Worm (Caenorhabditis elegans): ENCODE measurements around the gene ins-11.

ins-11 gene

DNA sequence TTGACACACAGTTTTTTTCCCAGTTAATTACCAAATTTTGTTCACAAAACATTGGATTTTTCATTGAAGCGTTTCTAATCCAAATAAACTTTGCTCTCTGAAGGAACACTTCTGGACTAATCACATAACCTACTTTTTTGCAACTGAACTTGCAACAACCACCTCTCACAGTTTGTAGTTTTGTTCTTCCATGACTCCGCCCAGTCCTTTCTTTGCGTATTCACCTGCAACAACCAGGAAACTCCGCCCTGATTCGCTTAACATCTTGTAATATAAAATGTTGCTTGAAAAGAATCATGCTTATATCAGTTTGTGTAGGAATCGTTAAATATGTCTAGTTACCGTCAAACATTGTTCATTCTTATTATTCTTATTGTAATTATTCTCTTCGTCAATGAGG is at the start of gene ins-11:
Gene ins-11, plus strand, starts transcription at position 301 of the 400 bp plus-strand sequence.
- TF ChIP-seq dao-5 (tag; optimal IDR thresholded peaks at IDR 0.05): no peak
- no peak for TF ChIP-seq W03F9.2 (tag; optimal IDR thresholded peaks at IDR 0.05)
- TF ChIP-seq him-1 (tag; optimal IDR thresholded peaks at IDR 0.05): no peak

DNA sequence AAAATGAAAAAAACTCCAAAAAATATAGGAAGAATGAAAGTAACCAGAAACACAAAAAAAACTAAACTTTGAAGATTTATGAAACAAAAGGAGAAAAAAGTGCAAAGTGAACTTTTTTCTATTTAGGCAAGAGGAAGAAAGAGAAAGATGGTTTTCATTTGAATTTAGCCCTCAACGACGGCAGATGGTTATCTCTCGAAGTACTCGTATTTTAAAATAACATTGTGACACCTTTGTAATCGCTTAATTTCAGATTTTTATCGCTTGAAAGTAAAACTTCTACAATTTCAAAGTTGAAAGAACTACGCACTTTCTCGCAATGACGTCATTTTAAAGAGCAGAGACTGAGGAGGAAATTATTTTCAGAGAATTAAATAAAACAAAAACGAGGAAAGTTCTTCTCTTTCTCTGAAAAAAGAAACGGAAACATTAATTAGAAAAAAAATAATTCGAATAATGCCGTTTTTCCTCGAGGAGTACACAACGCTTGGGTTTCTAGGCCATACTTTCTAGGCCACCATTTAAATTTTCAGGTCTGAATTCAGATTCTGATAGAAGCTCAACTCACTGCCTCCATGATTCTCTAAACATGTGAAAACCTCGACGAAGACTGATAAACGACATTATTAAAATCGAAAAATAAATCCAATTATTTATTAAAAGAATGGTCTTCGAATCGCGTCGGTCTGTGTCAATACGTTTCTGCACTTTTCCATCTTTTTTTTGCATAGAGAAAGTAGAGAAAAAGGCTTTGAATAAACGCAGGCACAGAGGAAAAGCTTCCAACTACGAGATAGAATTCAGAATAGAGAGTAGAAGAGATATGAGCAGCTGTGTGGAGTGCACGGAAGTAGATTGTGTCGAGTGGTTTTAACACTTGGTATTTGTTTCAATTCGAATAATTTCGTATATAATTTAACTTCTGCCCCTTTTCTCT is 44.8 kb upstream of the ins-11 start:
- no peak for TF ChIP-seq W03F9.2 (tag; optimal IDR thresholded peaks at IDR 0.05)
- TF ChIP-seq him-1 (tag; optimal IDR thresholded peaks at IDR 0.05): no peak
- no peak for TF ChIP-seq dao-5 (tag; optimal IDR thresholded peaks at IDR 0.05)

DNA sequence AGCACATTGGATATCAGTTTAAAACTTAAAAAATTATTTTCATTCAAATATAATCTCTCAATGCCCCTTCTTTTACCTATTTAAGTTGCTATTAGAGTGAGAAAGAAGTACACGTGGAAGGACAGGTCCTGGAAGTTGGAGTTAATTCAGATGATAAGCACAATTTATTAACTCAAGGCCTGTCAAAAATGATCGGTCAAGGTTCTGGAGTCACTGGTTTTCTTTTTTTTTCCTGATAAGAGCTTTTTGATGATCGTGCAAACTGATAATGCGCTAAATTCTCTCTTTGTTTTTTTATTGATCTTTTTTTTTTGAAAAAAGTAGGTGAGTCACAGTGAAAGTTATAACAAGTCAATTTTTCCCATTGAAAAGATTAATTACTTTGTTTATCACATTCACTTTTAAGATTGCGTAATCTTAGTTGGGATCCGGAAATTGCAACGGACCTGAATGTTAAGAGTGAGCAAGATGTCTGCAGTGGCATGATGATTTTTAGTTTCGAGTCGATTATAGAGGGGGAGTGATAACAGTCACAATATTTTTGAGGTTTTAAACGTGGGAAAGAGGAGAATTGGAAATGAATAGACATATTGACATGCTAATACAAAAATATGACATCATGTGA is 43.9 kb upstream of the ins-11 start:
- TF ChIP-seq W03F9.2 (tag; optimal IDR thresholded peaks at IDR 0.05) (no peak), him-1 (tag; optimal IDR thresholded peaks at IDR 0.05) (no peak), dao-5 (tag; optimal IDR thresholded peaks at IDR 0.05) (no peak)

DNA sequence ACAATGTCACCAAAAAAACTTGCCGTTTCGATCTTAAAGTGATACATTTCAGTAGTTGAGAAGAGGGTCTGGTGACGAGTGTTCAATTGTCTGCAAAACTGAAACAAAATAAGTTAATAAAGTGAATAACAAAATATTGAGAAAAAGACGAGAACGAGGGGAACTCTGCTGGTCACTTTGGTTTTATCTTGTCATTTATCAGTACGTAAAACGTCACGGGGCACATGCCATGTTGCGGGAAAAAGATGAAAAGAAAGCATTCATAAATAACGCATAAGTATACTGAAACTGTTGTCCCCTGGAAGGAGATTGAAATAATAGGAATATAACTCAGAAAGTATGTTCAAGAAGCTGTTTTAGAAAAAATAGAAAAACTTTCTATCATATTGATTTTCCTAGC is 41.7 kb upstream of the ins-11 start, which contains the start of gene sahd-1:
Gene sahd-1, minus strand, starts transcription at position 100 of the 400 bp plus-strand sequence.
- TF ChIP-seq W03F9.2 (tag; optimal IDR thresholded peaks at IDR 0.05): no peak
- no peak for TF ChIP-seq dao-5 (tag; optimal IDR thresholded peaks at IDR 0.05)
- no peak for TF ChIP-seq him-1 (tag; optimal IDR thresholded peaks at IDR 0.05)

DNA sequence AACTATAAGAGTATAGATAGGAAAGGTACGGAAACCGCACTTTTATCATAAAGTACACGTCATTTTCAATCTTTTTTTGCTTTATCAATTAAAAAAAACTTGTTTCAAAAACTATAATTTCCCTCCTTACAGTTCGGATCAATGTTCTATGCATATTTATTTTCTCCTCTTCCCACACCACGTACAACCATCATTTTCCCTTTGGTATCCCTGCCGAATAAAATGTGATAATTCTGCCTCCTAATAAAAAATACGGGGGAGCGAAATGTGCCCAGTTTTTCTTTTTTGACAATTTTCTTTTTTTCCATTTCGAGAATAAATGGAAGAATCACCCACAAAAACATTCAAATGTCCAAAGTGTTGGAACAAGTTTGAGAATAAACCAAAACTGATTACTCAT is 41.0 kb upstream of the ins-11 start, which contains the start of gene ZK177.3:
Gene ZK177.3, plus strand, starts transcription at position 301 of the 400 bp plus-strand sequence.
- no peak for TF ChIP-seq dao-5 (tag; optimal IDR thresholded peaks at IDR 0.05)

DNA sequence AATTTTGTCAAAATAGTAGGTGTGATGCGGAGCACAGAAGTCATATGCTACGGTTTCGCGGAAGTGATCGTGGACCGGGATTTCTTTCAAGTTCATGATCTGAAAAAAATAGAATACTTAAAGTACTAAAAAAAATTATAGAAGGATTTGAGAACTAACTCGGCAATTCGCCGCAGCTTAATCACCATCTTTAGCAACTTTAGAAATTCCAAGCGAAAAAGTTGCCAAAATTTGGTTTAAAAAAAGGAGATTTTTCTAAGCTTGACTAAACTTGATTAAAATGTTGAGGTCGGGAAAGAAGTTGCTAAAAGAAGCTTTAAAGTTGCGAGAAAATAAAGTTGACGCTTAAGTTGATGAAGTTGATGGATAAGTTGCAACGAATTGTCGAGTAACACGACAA is 38.9 kb upstream of the ins-11 start, which contains the start of gene ZK177.9:
Gene ZK177.9, minus strand, starts transcription at position 101 of the 400 bp plus-strand sequence.
- TF ChIP-seq him-1 (tag; optimal IDR thresholded peaks at IDR 0.05) (no peak), W03F9.2 (tag; optimal IDR thresholded peaks at IDR 0.05) (no peak), dao-5 (tag; optimal IDR thresholded peaks at IDR 0.05) (no peak)

DNA sequence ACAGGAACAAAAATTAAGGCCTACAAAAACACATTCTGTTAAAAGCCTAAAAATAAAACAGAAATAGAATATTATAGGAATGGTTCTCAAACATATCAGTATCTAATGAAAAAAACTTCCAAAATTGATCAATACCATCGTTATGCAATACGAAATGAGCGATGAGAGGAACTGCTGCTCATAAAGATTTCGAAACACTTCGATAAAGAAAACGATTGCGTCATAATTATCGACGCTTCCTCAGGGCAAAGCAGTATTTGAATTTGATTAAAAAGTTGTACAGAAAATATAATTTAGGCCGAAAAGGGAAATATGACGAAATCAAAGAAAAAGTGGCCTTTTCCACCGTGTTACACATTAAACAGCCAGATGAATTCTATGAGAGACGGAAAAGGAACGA is 38.5 kb upstream of the ins-11 start:
- TF ChIP-seq him-1 (tag; optimal IDR thresholded peaks at IDR 0.05) (no peak), dao-5 (tag; optimal IDR thresholded peaks at IDR 0.05) (no peak)

DNA sequence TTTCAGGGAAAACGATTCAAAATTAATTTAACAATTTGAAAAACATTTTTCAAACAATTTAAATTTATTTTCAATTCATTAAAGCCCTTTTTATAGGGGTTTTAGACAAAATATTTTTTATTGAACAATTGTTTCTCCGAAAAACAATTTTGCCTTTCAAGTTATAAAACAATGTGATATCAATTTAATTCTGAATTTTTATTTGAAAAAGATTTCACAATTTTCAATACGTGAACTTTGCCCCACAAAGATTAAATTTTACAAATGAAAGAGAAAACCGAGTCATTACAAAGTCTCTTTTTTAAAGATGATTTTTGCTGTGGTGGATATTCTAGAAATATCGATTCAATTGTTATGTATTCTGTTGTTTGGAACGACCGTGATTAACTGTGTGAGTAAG is 37.6 kb upstream of the ins-11 start, which contains the start of gene ZK177.2:
Gene ZK177.2, plus strand, starts transcription at position 301 of the 400 bp plus-strand sequence.
- no peak for TF ChIP-seq dao-5 (tag; optimal IDR thresholded peaks at IDR 0.05)
- no peak for TF ChIP-seq W03F9.2 (tag; optimal IDR thresholded peaks at IDR 0.05)
- no peak for TF ChIP-seq him-1 (tag; optimal IDR thresholded peaks at IDR 0.05)

DNA sequence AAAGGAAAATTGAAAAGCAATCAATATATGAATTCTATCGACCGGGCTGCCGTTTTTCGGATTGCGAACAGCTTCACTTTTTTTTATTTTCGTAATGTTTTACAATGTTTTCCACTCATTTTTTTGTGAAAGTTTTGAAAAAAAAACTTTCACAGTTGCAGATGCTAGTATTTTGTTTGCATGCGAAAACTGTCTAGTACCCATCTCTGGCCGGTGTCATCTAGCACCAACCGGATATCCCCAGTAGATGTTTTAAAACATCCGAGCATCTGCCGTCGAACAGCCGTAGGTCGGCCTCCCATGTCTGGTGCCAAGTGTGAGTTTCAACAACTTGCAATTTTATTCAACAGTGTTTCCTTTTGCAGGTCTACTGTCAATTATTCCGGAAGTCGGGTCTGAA is 35.1 kb upstream of the ins-11 start, which contains the start of gene ZK177.12:
Gene ZK177.12, plus strand, starts transcription at position 301 of the 400 bp plus-strand sequence.
- no peak for TF ChIP-seq him-1 (tag; optimal IDR thresholded peaks at IDR 0.05)
- no peak for TF ChIP-seq W03F9.2 (tag; optimal IDR thresholded peaks at IDR 0.05)
- TF ChIP-seq dao-5 (tag; optimal IDR thresholded peaks at IDR 0.05): no peak

DNA sequence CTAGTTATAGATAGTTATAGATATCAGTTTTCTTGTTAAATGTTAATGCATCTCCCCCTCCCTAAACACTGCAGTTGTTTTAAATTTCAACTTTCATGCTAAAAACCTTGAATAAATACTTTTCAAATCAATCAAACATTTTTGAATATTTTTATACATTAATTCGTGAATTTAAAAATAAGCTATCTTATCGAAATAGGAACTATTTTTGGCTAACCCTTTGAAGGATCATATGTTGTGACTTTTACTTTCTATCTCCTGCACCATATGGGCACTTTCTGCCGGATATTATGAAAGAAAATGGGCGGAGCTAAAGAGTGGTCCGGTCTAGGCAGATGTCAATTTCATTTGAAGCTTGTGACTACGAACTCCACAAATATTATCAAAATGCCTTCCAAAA is 33.9 kb upstream of the ins-11 start, which contains the start of gene ZK177.11:
Gene ZK177.11, plus strand, starts transcription at position 301 of the 400 bp plus-strand sequence.
- TF ChIP-seq dao-5 (tag; optimal IDR thresholded peaks at IDR 0.05) (no peak), W03F9.2 (tag; optimal IDR thresholded peaks at IDR 0.05) (no peak), him-1 (tag; optimal IDR thresholded peaks at IDR 0.05) (no peak)

DNA sequence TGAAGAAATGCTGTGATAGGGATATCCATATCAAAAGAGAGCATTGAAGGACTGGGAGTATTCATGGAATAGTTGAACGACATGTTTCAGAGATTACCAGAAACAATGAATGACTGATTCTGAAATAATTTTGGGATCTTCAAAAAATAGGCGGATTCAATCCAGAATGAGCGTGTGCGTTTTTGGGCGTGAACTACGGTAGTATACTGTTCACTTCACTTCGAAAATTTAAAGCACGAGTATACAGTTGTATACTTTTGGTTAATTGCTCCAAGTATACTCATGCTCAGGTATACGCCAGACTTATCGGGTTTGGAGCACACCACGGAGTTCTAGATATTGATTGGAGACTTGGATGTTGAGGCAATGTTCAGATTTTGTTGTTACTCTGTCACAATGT is 31.2 kb upstream of the ins-11 start, which contains the start of gene tbx-35:
Gene tbx-35, minus strand, starts transcription at position 101 of the 400 bp plus-strand sequence.
- TF ChIP-seq dao-5 (tag; optimal IDR thresholded peaks at IDR 0.05) (no peak), W03F9.2 (tag; optimal IDR thresholded peaks at IDR 0.05) (no peak), him-1 (tag; optimal IDR thresholded peaks at IDR 0.05) (no peak)

DNA sequence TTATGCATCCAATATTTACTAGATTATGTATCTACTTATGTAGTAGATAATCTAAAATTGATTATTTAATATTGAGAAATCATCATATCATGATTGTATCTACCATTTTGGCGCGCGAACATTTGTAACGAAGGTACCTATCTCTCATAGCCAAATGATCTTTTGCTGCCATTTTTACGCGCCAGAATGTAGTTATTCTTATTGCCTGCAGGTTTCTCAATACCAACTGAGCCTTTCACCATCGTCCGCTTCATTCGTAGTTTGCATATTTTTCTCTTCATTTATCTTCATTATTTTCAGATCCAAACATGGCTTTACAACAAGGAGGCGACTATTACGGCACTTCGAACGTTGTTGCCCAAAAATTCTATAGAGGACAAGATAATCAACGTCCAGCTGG is 28.7 kb upstream of the ins-11 start, which contains the start of gene ZK177.1:
Gene ZK177.1, plus strand, starts transcription at position 301 of the 400 bp plus-strand sequence.
- TF ChIP-seq W03F9.2 (tag; optimal IDR thresholded peaks at IDR 0.05) (no peak), him-1 (tag; optimal IDR thresholded peaks at IDR 0.05) (no peak), dao-5 (tag; optimal IDR thresholded peaks at IDR 0.05) (no peak)

DNA sequence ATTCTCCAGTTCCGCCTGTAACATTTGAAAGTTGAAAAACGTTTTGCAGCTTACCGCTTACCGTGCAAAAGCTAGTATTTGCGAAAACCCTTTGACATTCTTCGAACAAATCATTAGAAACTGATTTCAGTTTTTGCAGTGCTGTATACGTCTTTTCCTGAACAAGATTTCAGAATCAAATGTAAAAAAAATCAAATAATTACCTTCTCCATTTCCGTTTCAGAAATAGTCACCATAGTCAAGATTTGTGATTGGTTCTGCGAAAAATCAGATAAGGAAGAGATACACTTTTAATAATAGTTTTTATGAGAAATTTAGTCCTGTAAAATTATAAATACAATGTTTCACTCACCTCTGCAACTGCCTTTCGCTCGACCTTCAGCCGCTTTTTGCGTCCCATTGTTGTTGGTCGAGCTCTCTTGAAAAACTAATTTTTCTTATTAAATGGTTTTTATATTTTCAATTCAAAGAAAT is 24.6 kb upstream of the ins-11 start, which contains the start of gene C17C3.9:
Gene C17C3.9, minus strand, starts transcription at position 424 of the 474 bp plus-strand sequence.
- TF ChIP-seq dao-5 (tag; optimal IDR thresholded peaks at IDR 0.05) (no peak), him-1 (tag; optimal IDR thresholded peaks at IDR 0.05) (no peak), W03F9.2 (tag; optimal IDR thresholded peaks at IDR 0.05) (no peak)

Data from whole organism, L4/young adult.